Worm (Caenorhabditis elegans) whole organism, L1 larva: Measurements from ENCODE around the gene nipi-3.

Source experiments
- C34B4.2 ChIP-seq: sonication (generic microtip); optimal IDR thresholded peaks from 2 replicates; lab custom pipeline; 2017; ENCODE audit warnings: mild to moderate bottlenecking, missing genetic modification characterization, missing compliant biosample characterization
- F16B12.6 ChIP-seq: fragments of 150-350 bp; optimal IDR thresholded peaks from 2 replicates; lab custom pipeline; 2014; ENCODE audit warnings: missing biosample characterization, missing genetic modification characterization
- Y116A8C.19 ChIP-seq: sonication (generic microtip); optimal IDR thresholded peaks from 2 replicates; lab custom pipeline; 2016; ENCODE audit warnings: missing compliant biosample characterization, missing genetic modification characterization, borderline replicate concordance
- alr-1 ChIP-seq: fragments of 200-800 bp; sonication (Bioruptor generic); optimal IDR thresholded peaks from 2 replicates; lab custom pipeline; 2018; ENCODE audit warnings: borderline replicate concordance, mild to moderate bottlenecking, missing genetic modification characterization, missing compliant biosample characterization
- ama-1 ChIP-seq: fragments of 150-350 bp; optimal IDR thresholded peaks from 2 replicates; lab custom pipeline; 2014
- ceh-63 ChIP-seq: fragments of 200-800 bp; sonication (Bioruptor generic); optimal IDR thresholded peaks from 2 replicates; lab custom pipeline; 2018; ENCODE audit warnings: mild to moderate bottlenecking, missing genetic modification characterization, missing compliant biosample characterization
- ceh-8 ChIP-seq: fragments of 200-800 bp; sonication (Bioruptor generic); optimal IDR thresholded peaks from 2 replicates; lab custom pipeline; 2018; ENCODE audit warnings: mild to moderate bottlenecking, missing genetic modification characterization, moderate library complexity, missing compliant biosample characterization
- ceh-90 ChIP-seq: sonication (generic microtip); optimal IDR thresholded peaks from 2 replicates; lab custom pipeline; 2016; ENCODE audit warnings: missing genetic modification characterization, missing compliant biosample characterization
- ces-1 ChIP-seq: fragments of 150-350 bp; optimal IDR thresholded peaks from 2 replicates; lab custom pipeline; 2014; ENCODE audit warnings: missing biosample characterization, missing genetic modification reagents, missing genetic modification characterization
- efl-1 ChIP-seq, 4 experiments: fragments of 150-350 bp; optimal IDR thresholded peaks in 3 of 4; peaks in 1 of 4; 1 replicate in 1 of 4; 2 replicates in 3 of 4; lab custom pipeline; 2014; ENCODE audit warnings: missing biosample characterization in 2 of 4, missing genetic modification characterization in 2 of 4, missing genetic modification reagents in 2 of 4
- efl-3 ChIP-seq: fragments of 200-800 bp; sonication (Bioruptor generic); optimal IDR thresholded peaks from 2 replicates; lab custom pipeline; 2018; ENCODE audit warnings: mild to moderate bottlenecking, missing genetic modification characterization, missing compliant biosample characterization
- egl-13 ChIP-seq: sonication (generic microtip); optimal IDR thresholded peaks from 2 replicates; lab custom pipeline; 2016; ENCODE audit warnings: missing genotype, missing genetic modification reagents, missing genetic modification characterization, missing compliant biosample characterization
- egl-27 ChIP-seq, 2 experiments: fragments of 150-350 bp in 1 of 2; sonication (generic microtip); optimal IDR thresholded peaks; 3 replicates each; lab custom pipeline; 2017 to 2018; ENCODE audit warnings: missing biosample characterization in 2 of 2, missing genetic modification characterization in 2 of 2, missing genetic modification reagents in 2 of 2
- elt-2 ChIP-seq: sonication (generic microtip); optimal IDR thresholded peaks from 2 replicates; lab custom pipeline; 2016; ENCODE audit warnings: missing genetic modification characterization, mild to moderate bottlenecking, inconsistent platforms, missing compliant biosample characterization, missing genetic modification reagents
- elt-3 ChIP-seq, 6 experiments: fragments of 150-350 bp in 1 of 6; sonication (generic microtip); optimal IDR thresholded peaks; 2 replicates each; lab custom pipeline; 2017 to 2018; ENCODE audit warnings: missing biosample characterization in 6 of 6, missing genetic modification characterization in 6 of 6, inconsistent platforms in 1 of 6
- fkh-10 ChIP-seq: sonication (generic microtip); optimal IDR thresholded peaks from 2 replicates; lab custom pipeline; 2017; ENCODE audit warnings: missing biosample characterization, missing genetic modification reagents, missing genetic modification characterization
- fkh-8 ChIP-seq: sonication (generic microtip); optimal IDR thresholded peaks from 2 replicates; lab custom pipeline; 2016; ENCODE audit warnings: mild to moderate bottlenecking, missing genetic modification characterization, missing compliant biosample characterization
- hlh-17 ChIP-seq: fragments of 200-800 bp; sonication (Bioruptor generic); optimal IDR thresholded peaks from 2 replicates; lab custom pipeline; 2018; ENCODE audit warnings: missing genetic modification characterization, mild to moderate bottlenecking, missing compliant biosample characterization, moderate library complexity, borderline replicate concordance
- hpl-2 ChIP-seq: fragments of 150-350 bp; optimal IDR thresholded peaks from 2 replicates; lab custom pipeline; 2014; ENCODE audit warnings: missing biosample characterization, missing genetic modification reagents, missing genetic modification characterization
- irx-1 ChIP-seq: sonication (generic microtip); optimal IDR thresholded peaks from 2 replicates; lab custom pipeline; 2016; ENCODE audit warnings: missing genetic modification characterization, missing compliant biosample characterization
- jun-1 ChIP-seq: fragments of 150-350 bp; optimal IDR thresholded peaks from 2 replicates; lab custom pipeline; 2014; ENCODE audit warnings: missing biosample characterization, missing genetic modification reagents, missing genetic modification characterization
- lin-13 ChIP-seq: fragments of 150-350 bp; optimal IDR thresholded peaks from 2 replicates; lab custom pipeline; 2014; ENCODE audit warnings: missing biosample characterization, missing genetic modification reagents, missing genetic modification characterization
- lin-14 ChIP-seq: fragments of 200-800 bp; sonication (Bioruptor generic); optimal IDR thresholded peaks from 2 replicates; lab custom pipeline; 2018; ENCODE audit warnings: mild to moderate bottlenecking, missing genetic modification characterization, moderate library complexity, missing compliant biosample characterization
- lin-15B ChIP-seq: fragments of 150-350 bp; sonication (generic microtip); optimal IDR thresholded peaks from 3 replicates; lab custom pipeline; 2014; ENCODE audit warnings: missing biosample characterization, missing genetic modification characterization
- lin-35 ChIP-seq, 2 experiments: fragments of 150-350 bp; optimal IDR thresholded peaks; 2 replicates each; lab custom pipeline; 2014; ENCODE audit warnings: missing biosample characterization in 2 of 2, missing genetic modification characterization in 2 of 2, missing genetic modification reagents in 2 of 2
- lin-39 ChIP-seq: fragments of 150-350 bp; optimal IDR thresholded peaks from 2 replicates; lab custom pipeline; 2014; ENCODE audit warnings: missing biosample characterization, missing genetic modification reagents, missing genetic modification characterization
- mdl-1 ChIP-seq, 2 experiments: fragments of 150-350 bp; optimal IDR thresholded peaks; 2 replicates each; lab custom pipeline; 2014 to 2017; ENCODE audit warnings: missing biosample characterization in 2 of 2, missing genetic modification characterization in 2 of 2, inconsistent platforms in 1 of 2
- mef-2 ChIP-seq: fragments of 150-350 bp; optimal IDR thresholded peaks from 2 replicates; lab custom pipeline; 2014; ENCODE audit warnings: missing biosample characterization, missing genetic modification characterization
- mep-1 ChIP-seq: fragments of 150-350 bp; optimal IDR thresholded peaks from 2 replicates; lab custom pipeline; 2014; ENCODE audit warnings: missing biosample characterization, missing genetic modification characterization
- nhr-19 ChIP-seq: fragments of 200-800 bp; sonication (Bioruptor generic); conservative IDR thresholded peaks from 2 replicates; pipeline ENCODE4 v1.3.6; 2022; ENCODE audit warnings: missing genetic modification characterization, missing compliant biosample characterization
- nhr-237 ChIP-seq: fragments of 150-350 bp; optimal IDR thresholded peaks from 2 replicates; lab custom pipeline; 2014; ENCODE audit warnings: missing biosample characterization, missing genetic modification characterization
- nhr-28 ChIP-seq: fragments of 150-350 bp; optimal IDR thresholded peaks from 2 replicates; lab custom pipeline; 2014; ENCODE audit warnings: missing biosample characterization, missing genetic modification characterization
- nhr-47 ChIP-seq: sonication (generic microtip); optimal IDR thresholded peaks from 2 replicates; lab custom pipeline; 2016; ENCODE audit warnings: mild to moderate bottlenecking, missing genetic modification characterization, moderate library complexity, missing compliant biosample characterization
- nhr-76 ChIP-seq: sonication (generic microtip); optimal IDR thresholded peaks from 2 replicates; lab custom pipeline; 2017; ENCODE audit warnings: missing biosample characterization, missing genetic modification characterization
- nhr-85 ChIP-seq: sonication (generic microtip); peaks from one replicate; lab custom pipeline; 2016; ENCODE audit warnings: missing genetic modification characterization, inconsistent platforms, missing compliant biosample characterization
- pqm-1 ChIP-seq: sonication (generic microtip); optimal IDR thresholded peaks from 3 replicates; lab custom pipeline; 2017; ENCODE audit warnings: missing biosample characterization, missing genetic modification characterization
- rnt-1 ChIP-seq: sonication (generic microtip); optimal IDR thresholded peaks from 2 replicates; lab custom pipeline; 2016; ENCODE audit warnings: mild to moderate bottlenecking, missing genetic modification characterization, moderate library complexity, missing compliant biosample characterization
- skn-1 ChIP-seq: fragments of 150-350 bp; optimal IDR thresholded peaks from 2 replicates; lab custom pipeline; 2014; ENCODE audit warnings: missing biosample characterization, missing genetic modification characterization
- snu-23 ChIP-seq: sonication (generic microtip); optimal IDR thresholded peaks from 2 replicates; lab custom pipeline; 2016; ENCODE audit warnings: missing genetic modification characterization, missing compliant biosample characterization
- sox-4 ChIP-seq: sonication (generic microtip); optimal IDR thresholded peaks from 2 replicates; lab custom pipeline; 2016; ENCODE audit warnings: missing genetic modification characterization, missing compliant biosample characterization
- sptf-1 ChIP-seq: fragments of 150-350 bp; optimal IDR thresholded peaks from 2 replicates; lab custom pipeline; 2014; ENCODE audit warnings: missing biosample characterization, missing genetic modification characterization
- sup-37 ChIP-seq: fragments of 200-800 bp; sonication (Bioruptor generic); optimal IDR thresholded peaks from 2 replicates; lab custom pipeline; 2018; ENCODE audit warnings: mild to moderate bottlenecking, missing genetic modification characterization, missing compliant biosample characterization
- swsn-7 ChIP-seq: sonication (generic microtip); optimal IDR thresholded peaks from 2 replicates; lab custom pipeline; 2016; ENCODE audit warnings: missing genetic modification characterization, missing compliant biosample characterization
- tlp-1 ChIP-seq: fragments of 150-350 bp; optimal IDR thresholded peaks from 2 replicates; lab custom pipeline; 2014; ENCODE audit warnings: missing biosample characterization, missing genetic modification characterization
- unc-30 ChIP-seq: sonication (generic microtip); optimal IDR thresholded peaks from 2 replicates; lab custom pipeline; 2017; ENCODE audit warnings: missing biosample characterization, missing genetic modification characterization
- unc-86 ChIP-seq: sonication (generic microtip); optimal IDR thresholded peaks from 2 replicates; lab custom pipeline; 2016; ENCODE audit warnings: missing genetic modification characterization, missing compliant biosample characterization
- unc-98 ChIP-seq: fragments of 200-800 bp; sonication (Bioruptor generic); IDR thresholded peaks from 2 replicates; pipeline ENCODE4 v1.3.6; 2022; ENCODE audit warnings: missing genetic modification characterization, missing compliant biosample characterization
- vab-15 ChIP-seq: sonication (generic microtip); optimal IDR thresholded peaks from 2 replicates; lab custom pipeline; 2017; ENCODE audit warnings: missing genotype, mild to moderate bottlenecking, missing genetic modification characterization, missing compliant biosample characterization
- xbp-1 ChIP-seq: sonication (generic microtip); optimal IDR thresholded peaks from 2 replicates; lab custom pipeline; 2016; ENCODE audit warnings: missing genetic modification characterization, missing compliant biosample characterization
- zag-1 ChIP-seq: fragments of 150-350 bp; optimal IDR thresholded peaks from 2 replicates; lab custom pipeline; 2014; ENCODE audit warnings: missing biosample characterization, missing genetic modification characterization
- zip-4 ChIP-seq: fragments of 200-800 bp; sonication (Bioruptor generic); optimal IDR thresholded peaks from 2 replicates; lab custom pipeline; 2018; ENCODE audit warnings: mild to moderate bottlenecking, missing genetic modification characterization, moderate library complexity, missing compliant biosample characterization
- ztf-4 ChIP-seq: fragments of 150-350 bp; optimal IDR thresholded peaks from 2 replicates; lab custom pipeline; 2014; ENCODE audit warnings: missing biosample characterization, missing genetic modification characterization

The nipi-3 gene

ce11 chrX:15606585-15607276 lies 1.0 kb upstream of the nipi-3 start, which contains the start of gene rab-14 (continued):
- TF ChIP-seq nhr-28 (no peak), ceh-63 (GFP tag; lab: Kevin White, UChicago) (no peak), zag-1 (tag; lab: Kevin White, UChicago) (no peak), efl-1 (optimal IDR thresholded peaks at IDR 0.05; lab: Kevin White, UChicago) (peak; percentile 31 to 49), efl-1 (GFP tag; optimal IDR thresholded peaks at IDR 0.05 in 1 of 2; lab: Kevin White, UChicago) (peak in 1 of 2 experiments; percentile 96), egl-27 (tag; optimal IDR thresholded peaks at IDR 0.05; lab: Kevin White, UChicago) (no peak), vab-15 (tag; lab: Kevin White, UChicago) (peak; percentile 45), egl-13 (tag; lab: Kevin White, UChicago) (peak; percentile 74), elt-3 (tag; optimal IDR thresholded peaks at IDR 0.05; lab: Kevin White, UChicago) (no peak), hlh-17 (GFP tag; lab: Kevin White, UChicago) (no peak), sox-4 (peak; percentile 45), unc-86 (peak; percentile 93), snu-23 (GFP tag; lab: Kevin White, UChicago) (peak; percentile 67), mep-1 (peak; percentile 10), lin-13 (peak; percentile 75), lin-15B (tag; lab: Kevin White, UChicago) (no peak), nhr-85 (no peak), mef-2 (tag; lab: Kevin White, UChicago) (peak; percentile 7), fkh-8 (peak; percentile 95), unc-98 (GFP tag; lab: Robert Waterston, UW) (no peak), nhr-47 (tag; lab: Kevin White, UChicago) (peak; percentile 84), C34B4.2 (tag; lab: Kevin White, UChicago) (no peak), fkh-10 (GFP tag; lab: Kevin White, UChicago) (peak; percentile 81), pqm-1 (tag; lab: Kevin White, UChicago) (no peak), alr-1 (no peak), elt-2 (tag; lab: Kevin White, UChicago) (no peak), skn-1 (peak; percentile 56), nhr-19 (peak; percentile 65), hpl-2 (GFP tag; lab: Kevin White, UChicago) (no peak), irx-1 (tag; lab: Kevin White, UChicago) (peak; percentile 10), mdl-1 (tag; optimal IDR thresholded peaks at IDR 0.05; lab: Kevin White, UChicago) (peak; percentile 63 to 90), ama-1 (lab: Kevin White, UChicago) (peak; percentile 12), jun-1 (peak; percentile 63), ztf-4 (peak; percentile 77), ceh-8 (GFP tag; lab: Kevin White, UChicago) (peak; percentile 27), nhr-237 (tag; lab: Kevin White, UChicago) (peak; percentile 27), ceh-90 (tag; lab: Kevin White, UChicago) (no peak), sup-37 (GFP tag; lab: Kevin White, UChicago) (no peak), lin-14 (peak; percentile 96), lin-39 (tag; lab: Kevin White, UChicago) (no peak), efl-3 (GFP tag; lab: Kevin White, UChicago) (no peak), ces-1 (GFP tag; lab: Kevin White, UChicago) (no peak), Y116A8C.19 (tag; lab: Kevin White, UChicago) (no peak), swsn-7 (tag; lab: Kevin White, UChicago) (peak; percentile 80), sptf-1 (tag; lab: Kevin White, UChicago) (no peak), zip-4 (no peak), xbp-1 (peak; percentile 60), unc-30 (no peak), lin-35 (GFP tag; optimal IDR thresholded peaks at IDR 0.05; lab: Kevin White, UChicago) (peak; percentile 48 to 69), rnt-1 (peak; percentile 51), nhr-76 (tag; lab: Kevin White, UChicago) (no peak), F16B12.6 (tag; lab: Kevin White, UChicago) (no peak), tlp-1 (no peak)
